Worm (Caenorhabditis elegans) whole organism, L1 larva: ENCODE results near the gene dagl-2.

Experiments used
- C16A3.4 ChIP-seq: fragments of 150-350 bp; optimal IDR thresholded peaks from 2 replicates; lab custom pipeline; 2014; ENCODE audit warnings: missing biosample characterization, missing genetic modification characterization
- ama-1 ChIP-seq: fragments of 150-350 bp; optimal IDR thresholded peaks from 2 replicates; lab custom pipeline; 2014
- ceh-90 ChIP-seq: sonication (generic microtip); optimal IDR thresholded peaks from 2 replicates; lab custom pipeline; 2016; ENCODE audit warnings: missing genetic modification characterization, missing compliant biosample characterization
- egl-13 ChIP-seq: sonication (generic microtip); optimal IDR thresholded peaks from 2 replicates; lab custom pipeline; 2016; ENCODE audit warnings: missing genotype, missing genetic modification reagents, missing genetic modification characterization, missing compliant biosample characterization
- isw-1 ChIP-seq: fragments of 200-800 bp; sonication (Bioruptor generic); IDR thresholded peaks from 2 replicates; pipeline ENCODE4 v1.3.6; 2022; ENCODE audit warnings: missing genetic modification characterization, missing compliant biosample characterization
- lin-39 ChIP-seq: fragments of 150-350 bp; optimal IDR thresholded peaks from 2 replicates; lab custom pipeline; 2014; ENCODE audit warnings: missing biosample characterization, missing genetic modification reagents, missing genetic modification characterization
- lsy-2 ChIP-seq, 2 experiments: fragments of 150-350 bp; optimal IDR thresholded peaks; 2 replicates each; lab custom pipeline; 2014; ENCODE audit warnings: missing biosample characterization in 2 of 2, missing genetic modification characterization in 2 of 2
- mdl-1 ChIP-seq, 2 experiments: fragments of 150-350 bp; optimal IDR thresholded peaks; 2 replicates each; lab custom pipeline; 2014 to 2017; ENCODE audit warnings: missing biosample characterization in 2 of 2, missing genetic modification characterization in 2 of 2, inconsistent platforms in 1 of 2
- mep-1 ChIP-seq: fragments of 150-350 bp; optimal IDR thresholded peaks from 2 replicates; lab custom pipeline; 2014; ENCODE audit warnings: missing biosample characterization, missing genetic modification characterization
- nhr-28 ChIP-seq: fragments of 150-350 bp; optimal IDR thresholded peaks from 2 replicates; lab custom pipeline; 2014; ENCODE audit warnings: missing biosample characterization, missing genetic modification characterization
- unc-62 ChIP-seq: fragments of 150-350 bp; optimal IDR thresholded peaks from 2 replicates; lab custom pipeline; 2014; ENCODE audit warnings: missing biosample characterization, missing genetic modification reagents, missing genetic modification characterization
- ztf-4 ChIP-seq: fragments of 150-350 bp; optimal IDR thresholded peaks from 2 replicates; lab custom pipeline; 2014; ENCODE audit warnings: missing biosample characterization, missing genetic modification characterization

DNA sequence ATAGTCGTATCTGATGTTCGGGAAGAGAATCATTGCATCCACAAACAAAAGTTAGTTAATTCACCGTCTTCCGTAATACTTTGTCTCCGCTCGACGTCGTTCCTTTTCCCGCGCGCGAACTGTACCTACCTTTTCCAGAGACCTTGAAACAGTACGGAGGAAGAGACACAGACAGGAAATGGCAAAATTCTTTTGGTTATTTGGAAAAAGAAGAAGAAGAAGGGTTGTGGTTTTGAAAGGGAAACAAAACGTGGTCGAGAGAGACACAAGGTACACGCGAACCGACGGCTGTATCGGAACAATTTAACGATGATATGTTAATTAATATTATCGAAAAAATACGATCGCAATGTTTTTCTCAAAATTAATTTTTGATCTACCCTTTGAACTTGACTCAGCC is 33.1 kb downstream of the dagl-2 start:
- TF ChIP-seq egl-13 (tag; lab: Kevin White, UChicago) (no peak), C16A3.4 (tag; lab: Kevin White, UChicago) (no peak), nhr-28 (no peak), lin-39 (tag; lab: Kevin White, UChicago) (no peak), unc-62 (GFP tag; lab: Kevin White, UChicago) (no peak), mdl-1 (tag; optimal IDR thresholded peaks at IDR 0.05; lab: Kevin White, UChicago) (no peak), mep-1 (no peak), isw-1 (GFP tag; lab: Robert Waterston, UW) (no peak), ceh-90 (tag; lab: Kevin White, UChicago) (no peak), lsy-2 (tag; optimal IDR thresholded peaks at IDR 0.05; lab: Kevin White, UChicago) (no peak), ztf-4 (tag; lab: Kevin White, UChicago) (no peak), ama-1 (lab: Kevin White, UChicago) (no peak)
